Worm (Caenorhabditis elegans): ENCODE data around the gene Y62E10A.20.

ce11 chrIV:13371699-13372098, 14.2 kb downstream of the Y62E10A.20 start, which contains the start of gene Y62E10A.6:
- no peak for TF ChIP-seq unc-130 (GFP tag; optimal IDR thresholded peaks at IDR 0.05)
- TF ChIP-seq nfya-1 (tag; optimal IDR thresholded peaks at IDR 0.05; ENCODE audit: borderline replicate concordance, insufficient read depth), result no peak
- TF ChIP-seq snpc-4 (GFP tag; optimal IDR thresholded peaks at IDR 0.05), result no peak
- no peak for TF ChIP-seq snpc-4 (tag; optimal IDR thresholded peaks at IDR 0.05)
- no peak for TF ChIP-seq snpc-1.3 (tag; optimal IDR thresholded peaks at IDR 0.05; ENCODE audit: insufficient read depth)
- TF ChIP-seq ceh-40 (GFP tag; IDR thresholded peaks at IDR 0.05), result no peak
- TF ChIP-seq T26A5.8 (tag; optimal IDR thresholded peaks at IDR 0.05), result no peak
- TF ChIP-seq madf-3 (GFP tag; IDR thresholded peaks at IDR 0.05), result no peak
- TF ChIP-seq attf-5 (GFP tag; optimal IDR thresholded peaks at IDR 0.05), result no peak
- TF ChIP-seq ztf-18 (tag; optimal IDR thresholded peaks at IDR 0.05), result peak; percentile 14
- TF ChIP-seq ets-4 (GFP tag; optimal IDR thresholded peaks at IDR 0.05), result no peak

Measured in whole organism, young adult.